Fruit fly (Drosophila melanogaster) whole organism, embryonic: Measurements from ENCODE around the gene mRpL32.
A peak's percentile ranks its signal among the peaks of the same experiment; 100 is the strongest.

ENCODE experiments used
- Bteb2 ChIP-seq: fragments of 200-800 bp; sonication (Bioruptor generic); optimal IDR thresholded peaks from 2 replicates; lab custom pipeline; 2016; ENCODE audit warnings: missing biosample characterization, missing genetic modification characterization
- CG10147 ChIP-seq: fragments of 200-800 bp; sonication (Bioruptor generic); optimal IDR thresholded peaks from 2 replicates; lab custom pipeline; 2019; ENCODE audit warnings: missing biosample characterization, mild to moderate bottlenecking, missing genetic modification characterization, moderate library complexity
- CG10431 ChIP-seq: fragments of 200-800 bp; sonication (Bioruptor generic); optimal IDR thresholded peaks from 3 replicates; lab custom pipeline; 2018; ENCODE audit warnings: missing biosample characterization, mild to moderate bottlenecking, missing genetic modification characterization
- CG10543 ChIP-seq: fragments of 200-800 bp; sonication (Bioruptor generic); optimal IDR thresholded peaks from 3 replicates; lab custom pipeline; 2017; ENCODE audit warnings: missing biosample characterization, mild to moderate bottlenecking, missing genetic modification characterization, moderate library complexity
- CG11456 ChIP-seq: fragments of 200-800 bp; sonication (Bioruptor generic); IDR thresholded peaks from 3 replicates; pipeline ENCODE4 v1.3.6; 2022; ENCODE audit warnings: missing biosample characterization, missing genetic modification characterization
- CG12071 ChIP-seq: fragments of 200-800 bp; sonication (Bioruptor generic); optimal IDR thresholded peaks from 3 replicates; lab custom pipeline; 2018; ENCODE audit warnings: missing biosample characterization, mild to moderate bottlenecking, missing genetic modification characterization
- CG13296 ChIP-seq: fragments of 200-800 bp; sonication (Bioruptor generic); optimal IDR thresholded peaks from 3 replicates; lab custom pipeline; 2018; ENCODE audit warnings: missing biosample characterization, mild to moderate bottlenecking, missing genetic modification characterization
- CG13424 ChIP-seq: fragments of 200-800 bp; sonication (Bioruptor generic); optimal IDR thresholded peaks from 2 replicates; lab custom pipeline; 2019; ENCODE audit warnings: missing biosample characterization, mild to moderate bottlenecking, missing genetic modification characterization, moderate library complexity
- CG14710 ChIP-seq: fragments of 200-800 bp; sonication (Bioruptor generic); optimal IDR thresholded peaks from 3 replicates; lab custom pipeline; 2019; ENCODE audit warnings: missing biosample characterization, mild to moderate bottlenecking, missing genetic modification characterization, moderate library complexity
- CG17186 ChIP-seq: fragments of 200-800 bp; sonication (Bioruptor generic); optimal IDR thresholded peaks from 3 replicates; lab custom pipeline; 2017; ENCODE audit warnings: missing biosample characterization, missing genetic modification reagents, missing genetic modification characterization
- CG17385 ChIP-seq: fragments of 200-800 bp; sonication (Bioruptor generic); optimal IDR thresholded peaks from 3 replicates; lab custom pipeline; 2018; ENCODE audit warnings: missing biosample characterization, mild to moderate bottlenecking, missing genetic modification characterization
- CG17912 ChIP-seq: fragments of 200-800 bp; sonication (Bioruptor generic); optimal IDR thresholded peaks from 2 replicates; lab custom pipeline; 2018; ENCODE audit warnings: missing biosample characterization, mild to moderate bottlenecking, missing genetic modification characterization
- CG2678 ChIP-seq: fragments of 200-800 bp; sonication (Bioruptor generic); optimal IDR thresholded peaks from 3 replicates; lab custom pipeline; 2019; ENCODE audit warnings: missing biosample characterization, mild to moderate bottlenecking, missing genetic modification characterization, moderate library complexity
- CG30403 ChIP-seq: fragments of 200-800 bp; sonication (Bioruptor generic); optimal IDR thresholded peaks from 3 replicates; lab custom pipeline; 2016; ENCODE audit warnings: missing biosample characterization, missing genetic modification characterization
- CG34376 ChIP-seq: fragments of 200-800 bp; sonication (Bioruptor generic); optimal IDR thresholded peaks from 2 replicates; lab custom pipeline; 2018; ENCODE audit warnings: missing biosample characterization, mild to moderate bottlenecking, missing genetic modification characterization
- CG43689 ChIP-seq: fragments of 200-800 bp; sonication (Bioruptor generic); IDR thresholded peaks from 2 replicates; pipeline ENCODE4 v1.3.6; 2022; ENCODE audit warnings: missing biosample characterization, missing genetic modification characterization
- CG4404 ChIP-seq: fragments of 200-800 bp; sonication (Bioruptor generic); IDR thresholded peaks from 2 replicates; pipeline ENCODE4 v1.3.6; 2022; ENCODE audit warnings: missing biosample characterization, missing genetic modification characterization
- CG4424 ChIP-seq: fragments of 200-800 bp; sonication (Bioruptor generic); optimal IDR thresholded peaks from 3 replicates; lab custom pipeline; 2016; ENCODE audit warnings: missing biosample characterization, missing genetic modification characterization
- CG4617 ChIP-seq: fragments of 200-800 bp; sonication (Bioruptor generic); optimal IDR thresholded peaks from 3 replicates; lab custom pipeline; 2016; ENCODE audit warnings: missing biosample characterization, missing genetic modification characterization, borderline replicate concordance
- CG6683 ChIP-seq: fragments of 200-800 bp; sonication (Bioruptor generic); optimal IDR thresholded peaks from 2 replicates; lab custom pipeline; 2017; ENCODE audit warnings: missing biosample characterization, mild to moderate bottlenecking, missing genetic modification characterization, missing genetic modification reagents
- CG7271 ChIP-seq: fragments of 200-800 bp; sonication (Bioruptor generic); optimal IDR thresholded peaks from 2 replicates; lab custom pipeline; 2018; ENCODE audit warnings: missing biosample characterization, mild to moderate bottlenecking, missing genetic modification characterization, moderate library complexity
- CG8765 ChIP-seq: fragments of 200-800 bp; sonication (Bioruptor generic); IDR thresholded peaks from 2 replicates; pipeline ENCODE4 v1.3.6; 2022; ENCODE audit warnings: missing biosample characterization, missing genetic modification characterization
- CG8924 ChIP-seq: fragments of 200-800 bp; optimal IDR thresholded peaks from 3 replicates; lab custom pipeline; 2019; ENCODE audit warnings: missing biosample characterization, mild to moderate bottlenecking, missing genetic modification characterization, moderate library complexity
- CG9797 ChIP-seq: fragments of 200-800 bp; sonication (Bioruptor generic); optimal IDR thresholded peaks from 3 replicates; lab custom pipeline; 2018; ENCODE audit warnings: missing biosample characterization, mild to moderate bottlenecking, missing genetic modification characterization
- Doc3 ChIP-seq: fragments of 200-800 bp; sonication (Bioruptor generic); IDR thresholded peaks from 3 replicates; pipeline ENCODE4 v1.3.6; 2022; ENCODE audit warnings: missing biosample characterization, missing genetic modification characterization; ENCODE audit not compliant: partially characterized antibody
- Hey ChIP-seq: fragments of 200-800 bp; sonication (Bioruptor generic); optimal IDR thresholded peaks from 3 replicates; lab custom pipeline; 2018; ENCODE audit warnings: missing biosample characterization, mild to moderate bottlenecking, missing genetic modification characterization
- HmgD ChIP-seq: fragments of 200-800 bp; sonication (Bioruptor generic); optimal IDR thresholded peaks from 3 replicates; lab custom pipeline; 2016; ENCODE audit warnings: missing biosample characterization, missing genetic modification characterization
- HmgZ ChIP-seq: fragments of 200-800 bp; sonication (Bioruptor generic); optimal IDR thresholded peaks from 2 replicates; lab custom pipeline; 2018; ENCODE audit warnings: missing biosample characterization, mild to moderate bottlenecking, missing genetic modification characterization
- Mad ChIP-seq: fragments of 200-800 bp; sonication (Bioruptor generic); optimal IDR thresholded peaks from 2 replicates; lab custom pipeline; 2016; ENCODE audit warnings: missing biosample characterization, missing genetic modification characterization
- Med ChIP-seq: fragments of 200-800 bp; sonication (Bioruptor generic); peaks from one replicate; lab custom pipeline; 2016; ENCODE audit warnings: missing biosample characterization, missing genetic modification characterization, mild to moderate bottlenecking, inconsistent platforms, moderate library complexity
- Myb ChIP-seq: fragments of 200-800 bp; sonication (Bioruptor generic); optimal IDR thresholded peaks from 2 replicates; lab custom pipeline; 2016; ENCODE audit warnings: missing biosample characterization, missing genetic modification characterization
- Sin3A ChIP-seq: fragments of >200 bp; optimal IDR thresholded peaks from 2 replicates; lab custom pipeline; 2018
- Usf ChIP-seq: fragments of 200-800 bp; sonication (Bioruptor generic); optimal IDR thresholded peaks from 2 replicates; lab custom pipeline; 2017; ENCODE audit warnings: missing genotype, missing biosample characterization, missing genetic modification characterization
- abd-A ChIP-seq: fragments of 200-800 bp; sonication (Bioruptor generic); optimal IDR thresholded peaks from 3 replicates; lab custom pipeline; 2019; ENCODE audit warnings: missing biosample characterization, mild to moderate bottlenecking, missing genetic modification characterization, moderate library complexity
- ash1 ChIP-seq: fragments of 200-800 bp; sonication (Bioruptor generic); optimal IDR thresholded peaks from 2 replicates; lab custom pipeline; 2018; ENCODE audit warnings: missing biosample characterization, mild to moderate bottlenecking, missing genetic modification characterization
- bcd ChIP-seq: fragments of 200-800 bp; sonication (Bioruptor generic); optimal IDR thresholded peaks from 2 replicates; lab custom pipeline; 2017; ENCODE audit warnings: missing biosample characterization, mild to moderate bottlenecking, missing genetic modification characterization
- bigmax ChIP-seq: fragments of 200-800 bp; sonication (Bioruptor generic); optimal IDR thresholded peaks from 2 replicates; lab custom pipeline; 2018; ENCODE audit warnings: missing biosample characterization, mild to moderate bottlenecking, missing genetic modification characterization
- exex ChIP-seq: fragments of 200-800 bp; sonication (Bioruptor generic); optimal IDR thresholded peaks from 4 replicates; lab custom pipeline; 2018; ENCODE audit warnings: missing biosample characterization, mild to moderate bottlenecking, missing genetic modification characterization, moderate library complexity
- gce ChIP-seq: fragments of 200-800 bp; sonication (Bioruptor generic); IDR thresholded peaks from 3 replicates; pipeline ENCODE4 v1.3.6; 2022; ENCODE audit warnings: missing biosample characterization, missing genetic modification characterization
- her ChIP-seq: fragments of 200-800 bp; sonication (Bioruptor generic); optimal IDR thresholded peaks from 2 replicates; lab custom pipeline; 2016; ENCODE audit warnings: missing biosample characterization, missing genetic modification characterization
- inv ChIP-seq: fragments of 200-800 bp; sonication (Bioruptor generic); IDR thresholded peaks from 2 replicates; pipeline ENCODE4 v1.3.6; 2022; ENCODE audit warnings: missing biosample characterization, missing genetic modification characterization; ENCODE audit not compliant: partially characterized antibody
- lov ChIP-seq, 2 experiments: fragments of 200-800 bp in 1 of 2; fragments of >200 bp in 1 of 2; sonication (Bioruptor generic) in 1 of 2; IDR thresholded peaks in 1 of 2; optimal IDR thresholded peaks in 1 of 2; 2 replicates in 1 of 2; 3 replicates in 1 of 2; pipeline versions ENCODE4 v1.3.6 to Lab custom; 2017 to 2022; ENCODE audit warnings: missing biosample characterization in 1 of 2, missing genetic modification characterization in 1 of 2
- maf-S ChIP-seq: fragments of 200-800 bp; sonication (Bioruptor generic); optimal IDR thresholded peaks from 2 replicates; lab custom pipeline; 2016; ENCODE audit warnings: missing biosample characterization, missing genetic modification characterization
- nmo ChIP-seq: fragments of 200-800 bp; sonication (Bioruptor generic); optimal IDR thresholded peaks from 2 replicates; lab custom pipeline; 2018; ENCODE audit warnings: missing biosample characterization, mild to moderate bottlenecking, missing genetic modification characterization, moderate library complexity
- onecut ChIP-seq: fragments of 200-800 bp; sonication (Bioruptor generic); IDR thresholded peaks from 2 replicates; pipeline ENCODE4 v1.3.6; 2022; ENCODE audit warnings: missing biosample characterization, missing genetic modification characterization
- pzg ChIP-seq: fragments of 200-800 bp; sonication (Bioruptor generic); optimal IDR thresholded peaks from 3 replicates; lab custom pipeline; 2018; ENCODE audit warnings: missing biosample characterization, mild to moderate bottlenecking, missing genetic modification characterization, moderate library complexity
- salm ChIP-seq: fragments of 200-800 bp; sonication (Bioruptor generic); optimal IDR thresholded peaks from 2 replicates; lab custom pipeline; 2018; ENCODE audit warnings: missing biosample characterization, mild to moderate bottlenecking, missing genetic modification characterization
- sens ChIP-seq: fragments of 200-800 bp; sonication (Bioruptor generic); peaks from one replicate; lab custom pipeline; 2016; ENCODE audit warnings: missing biosample characterization, missing genetic modification characterization
- sug ChIP-seq: fragments of 200-800 bp; optimal IDR thresholded peaks from 2 replicates; lab custom pipeline; 2019; ENCODE audit warnings: missing biosample characterization, mild to moderate bottlenecking, missing genetic modification characterization, moderate library complexity
- zen ChIP-seq: fragments of 200-800 bp; sonication (Bioruptor generic); optimal IDR thresholded peaks from 3 replicates; lab custom pipeline; 2018; ENCODE audit warnings: missing biosample characterization, mild to moderate bottlenecking, missing genetic modification characterization, moderate library complexity

Gene mRpL32

dm6 chr3R:31215830-31216229, 36.8 kb upstream of the mRpL32 start, which contains the start of gene CG15561 (continued):
- TF ChIP-seq Doc3 (GFP tag; lab: Robert Waterston, UW) (no peak), CG10543 (GFP tag; lab: Kevin White, UChicago) (peak; percentile 52), CG4424 (GFP tag; lab: Kevin White, UChicago) (no peak), CG13424 (tag; lab: Kevin White, UChicago) (peak; percentile 57), CG7271 (peak; percentile 39), Myb (peak; percentile 56), CG10147 (peak; percentile 9), gce (GFP tag; lab: Robert Waterston, UW) (no peak), Usf (GFP tag; lab: Kevin White, UChicago) (no peak), zen (tag; lab: Kevin White, UChicago) (peak; percentile 43), CG30403 (GFP tag; lab: Kevin White, UChicago) (peak; percentile 44), CG14710 (tag; lab: Kevin White, UChicago) (peak; percentile 51), CG8765 (GFP tag; lab: Robert Waterston, UW) (no peak), Sin3A (lab: Kevin White, UChicago) (peak; percentile 31), ash1 (GFP tag; lab: Kevin White, UChicago) (peak; percentile 16), HmgD (GFP tag; lab: Kevin White, UChicago) (peak; percentile 0), CG11456 (GFP tag; lab: Robert Waterston, UW) (no peak), bigmax (GFP tag; lab: Kevin White, UChicago) (peak; percentile 67), Mad (GFP tag; lab: Kevin White, UChicago) (no peak), CG12071 (GFP tag; lab: Kevin White, UChicago) (peak; percentile 41), her (peak; percentile 43), bcd (peak; percentile 50), HmgZ (peak; percentile 81), Bteb2 (GFP tag; lab: Kevin White, UChicago) (no peak), CG6683 (GFP tag; lab: Kevin White, UChicago) (no peak), onecut (GFP tag; lab: Robert Waterston, UW) (peak; percentile 71), CG43689 (no peak), CG4404 (no peak), CG10431 (GFP tag; lab: Kevin White, UChicago) (peak; percentile 31), pzg (GFP tag; lab: Kevin White, UChicago) (peak; percentile 96), CG9797 (peak; percentile 50), Hey (tag; lab: Kevin White, UChicago) (peak; percentile 6)

- TF ChIP-seq CG4617 (GFP tag; lab: Kevin White, UChicago) (peak; percentile 19), lov (optimal IDR thresholded peaks at IDR 0.05; lab: Kevin White, UChicago) (no peak), lov (GFP tag; IDR thresholded peaks at IDR 0.05; lab: Robert Waterston, UW) (no peak), exex (tag; lab: Kevin White, UChicago) (peak; percentile 50), CG13296 (GFP tag; lab: Kevin White, UChicago) (peak; percentile 4), inv (GFP tag; lab: Robert Waterston, UW) (no peak), CG8924 (no peak), nmo (GFP tag; lab: Kevin White, UChicago) (peak; percentile 13), sug (tag; lab: Kevin White, UChicago) (peak; percentile 55), CG34376 (peak; percentile 3), CG17385 (GFP tag; lab: Kevin White, UChicago) (peak; percentile 47), maf-S (no peak), CG17912 (GFP tag; lab: Kevin White, UChicago) (peak; percentile 74), abd-A (tag; lab: Kevin White, UChicago) (peak; percentile 14), sens (GFP tag; lab: Kevin White, UChicago) (peak; percentile 47), CG2678 (tag; lab: Kevin White, UChicago) (no peak), Med (GFP tag; lab: Kevin White, UChicago) (peak; percentile 67), salm (tag; lab: Kevin White, UChicago) (peak; percentile 1), CG17186 (peak; percentile 22)
Measured at dm6 chr3R:31218214-31218876, 34.3 kb upstream of the mRpL32 start.
